Worm (Caenorhabditis elegans): ENCODE data around the gene dct-17.

dct-17 gene

DNA sequence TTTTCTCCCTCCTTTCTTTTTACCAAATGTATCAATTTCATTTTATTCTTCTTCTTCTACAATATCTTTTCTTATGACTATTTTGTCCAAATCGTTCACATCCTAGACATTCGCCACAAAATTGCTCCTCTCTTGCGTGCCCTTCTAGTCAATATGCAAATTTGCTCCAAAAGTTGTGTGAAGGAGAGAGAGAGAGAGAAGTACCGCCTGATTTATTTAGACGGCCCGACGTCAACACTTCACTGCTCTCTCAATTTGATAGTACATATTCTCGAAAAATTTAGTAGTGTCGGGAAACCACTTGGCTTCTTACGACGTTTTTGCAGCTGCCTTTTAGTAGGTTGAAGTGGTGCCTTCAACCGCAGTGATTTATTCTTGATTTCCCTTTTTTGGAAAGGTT, 44.1 kb downstream of the dct-17 start:
- no peak for TF ChIP-seq W03F9.2 (tag; optimal IDR thresholded peaks at IDR 0.05)
- TF ChIP-seq him-1 (tag; optimal IDR thresholded peaks at IDR 0.05) = no peak
- no peak for TF ChIP-seq dao-5 (tag; optimal IDR thresholded peaks at IDR 0.05)

DNA sequence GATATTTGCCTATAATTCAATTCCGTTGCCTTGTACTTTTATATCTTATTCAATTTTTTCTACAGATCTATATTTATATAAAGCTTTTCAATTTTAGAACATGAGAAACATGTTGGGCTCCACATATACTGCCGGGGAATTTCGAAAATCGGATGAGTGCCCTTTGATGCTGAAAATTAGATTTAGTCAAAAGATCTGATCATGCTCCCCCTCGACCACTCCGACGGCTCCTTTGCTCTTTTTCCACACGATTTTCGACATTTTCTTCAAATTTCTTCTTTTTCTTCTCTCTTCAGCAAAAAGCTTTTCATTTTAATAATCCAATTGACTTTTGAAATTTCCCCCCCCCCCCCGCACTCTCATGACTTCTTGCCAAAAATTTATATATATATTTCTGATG, 49.1 kb downstream of the dct-17 start:
- no peak for TF ChIP-seq dao-5 (tag; optimal IDR thresholded peaks at IDR 0.05)
- no peak for TF ChIP-seq W03F9.2 (tag; optimal IDR thresholded peaks at IDR 0.05)
- no peak for TF ChIP-seq him-1 (tag; optimal IDR thresholded peaks at IDR 0.05)

DNA sequence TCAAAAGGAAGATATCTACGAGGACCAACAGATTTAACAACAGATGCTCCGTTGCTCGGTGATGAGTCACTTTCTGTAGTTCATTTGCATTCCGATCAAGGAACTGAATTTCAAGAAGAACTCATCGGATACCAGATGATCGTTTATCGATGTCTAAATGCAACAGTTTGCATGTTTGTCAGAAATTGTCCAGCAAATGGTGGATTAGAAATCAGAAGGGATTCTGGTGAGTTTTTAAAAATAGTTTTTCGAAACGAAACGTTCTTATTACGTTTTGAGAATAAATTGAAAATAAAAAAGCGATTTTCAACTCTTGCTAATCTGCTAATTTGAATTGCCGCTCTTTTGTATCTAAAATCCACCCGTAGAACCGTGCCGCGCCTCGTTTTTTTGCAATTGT, 50.7 kb downstream of the dct-17 start:
- TF ChIP-seq W03F9.2 (tag; optimal IDR thresholded peaks at IDR 0.05) (no peak), him-1 (tag; optimal IDR thresholded peaks at IDR 0.05) (no peak), dao-5 (tag; optimal IDR thresholded peaks at IDR 0.05) (no peak)

DNA sequence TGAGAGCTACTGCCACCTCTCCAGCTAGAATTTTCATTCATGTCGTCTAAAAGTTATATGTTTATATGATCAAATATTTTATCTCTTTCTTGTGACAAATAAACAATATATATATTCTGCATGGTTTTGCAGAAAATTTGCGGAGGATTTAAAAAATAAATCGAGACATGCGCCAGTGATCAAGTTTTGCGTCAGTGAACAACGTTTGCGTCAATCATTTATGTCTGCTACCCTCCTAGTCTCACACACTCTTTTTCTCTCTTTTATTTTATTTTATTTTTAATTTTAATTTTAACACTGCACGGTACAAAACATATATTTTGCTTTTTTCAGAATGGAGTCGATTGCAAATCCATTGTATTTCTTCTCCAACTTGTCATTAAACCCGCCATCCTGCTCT, 52.0 kb downstream of the dct-17 start, which contains the start of the genes tag-65 and ccz-1:
Gene tag-65 (minus strand): TSS at position 46 of the 400 bp plus-strand sequence.
Gene ccz-1 (plus strand): TSS at position 334 of the 400 bp plus-strand sequence.
- TF ChIP-seq W03F9.2 (tag; optimal IDR thresholded peaks at IDR 0.05) = peak; percentile 85
- TF ChIP-seq dao-5 (tag; optimal IDR thresholded peaks at IDR 0.05) = no peak
- TF ChIP-seq him-1 (tag; optimal IDR thresholded peaks at IDR 0.05) = peak; percentile 54
